Worm (Caenorhabditis elegans) whole organism, young adult: ENCODE data around the gene C25F9.4.
A peak's percentile ranks its signal among the peaks of the same experiment; 100 is the strongest.

Experiments used
- B0019.2 ChIP-seq: fragments of 200-800 bp; sonication (Bioruptor generic); conservative IDR thresholded peaks from 2 replicates; pipeline ENCODE4 v1.3.6; 2022; ENCODE audit warnings: missing genetic modification reagents, missing genetic modification characterization, missing compliant biosample characterization
- C17E4.6 ChIP-seq: fragments of 200-800 bp; sonication (Bioruptor generic); IDR thresholded peaks from 2 replicates; pipeline ENCODE4 v1.3.6; 2022; ENCODE audit warnings: missing genetic modification reagents, missing genetic modification characterization, missing compliant biosample characterization
- F37B4.10 ChIP-seq: fragments of 200-800 bp; sonication (Bioruptor generic); IDR thresholded peaks from 2 replicates; pipeline ENCODE4 v1.3.6; 2022; ENCODE audit warnings: missing genetic modification characterization, missing compliant biosample characterization
- F52B5.7 ChIP-seq: sonication (generic microtip); optimal IDR thresholded peaks from 2 replicates; lab custom pipeline; 2016; ENCODE audit warnings: mild to moderate bottlenecking, missing genetic modification characterization, missing compliant biosample characterization
- K11D2.4 ChIP-seq: fragments of 200-800 bp; sonication (Bioruptor generic); IDR thresholded peaks from 2 replicates; pipeline ENCODE4 v1.3.6; 2022; ENCODE audit warnings: missing genetic modification reagents, missing genetic modification characterization, missing compliant biosample characterization
- Y53F4B.3 ChIP-seq: fragments of 200-800 bp; sonication (Bioruptor generic); IDR thresholded peaks from 2 replicates; pipeline ENCODE4 v1.3.6; 2022; ENCODE audit warnings: missing genetic modification reagents, missing genetic modification characterization, missing compliant biosample characterization
- aptf-3 ChIP-seq: fragments of 200-800 bp; sonication (Bioruptor generic); IDR thresholded peaks from 2 replicates; pipeline ENCODE4 v1.3.6; 2022; ENCODE audit warnings: missing genetic modification characterization, missing compliant biosample characterization
- atf-7 ChIP-seq: sonication (generic microtip); optimal IDR thresholded peaks from 2 replicates; lab custom pipeline; 2017; ENCODE audit warnings: mild to moderate bottlenecking, missing genetic modification characterization, missing compliant biosample characterization
- athp-1 ChIP-seq: sonication (generic microtip); optimal IDR thresholded peaks from 2 replicates; lab custom pipeline; 2017; ENCODE audit warnings: mild to moderate bottlenecking, missing genetic modification characterization, missing compliant biosample characterization
- attf-3 ChIP-seq: fragments of 200-800 bp; sonication (Bioruptor generic); conservative IDR thresholded peaks from 2 replicates; pipeline ENCODE4 v1.3.6; 2022; ENCODE audit warnings: missing genetic modification reagents, missing genetic modification characterization, missing compliant biosample characterization
- attf-5 ChIP-seq: fragments of 200-800 bp; sonication (Bioruptor generic); optimal IDR thresholded peaks from 2 replicates; lab custom pipeline; 2018; ENCODE audit warnings: mild to moderate bottlenecking, missing genetic modification characterization, missing compliant biosample characterization
- bed-1 ChIP-seq: fragments of 200-800 bp; sonication (Bioruptor generic); IDR thresholded peaks from 2 replicates; pipeline ENCODE4 v1.3.6; 2022; ENCODE audit warnings: missing genetic modification reagents, missing genetic modification characterization, missing compliant biosample characterization
- bed-2 ChIP-seq: fragments of 200-800 bp; sonication (Bioruptor generic); IDR thresholded peaks from 2 replicates; pipeline ENCODE4 v1.3.6; 2022; ENCODE audit warnings: missing genetic modification reagents, missing genetic modification characterization, missing compliant biosample characterization
- ceh-100 ChIP-seq: fragments of 200-800 bp; sonication (Bioruptor generic); IDR thresholded peaks from 2 replicates; pipeline ENCODE4 v1.3.6; 2022; ENCODE audit warnings: missing genetic modification reagents, missing genetic modification characterization, missing compliant biosample characterization
- chd-7 ChIP-seq: sonication (generic microtip); optimal IDR thresholded peaks from 2 replicates; lab custom pipeline; 2016; ENCODE audit warnings: mild to moderate bottlenecking, missing genetic modification characterization, moderate library complexity, missing compliant biosample characterization
- dox-1 ChIP-seq: fragments of 200-800 bp; sonication (Bioruptor generic); IDR thresholded peaks from 2 replicates; pipeline ENCODE4 v1.3.6; 2022; ENCODE audit warnings: missing genetic modification reagents, missing genetic modification characterization, missing compliant biosample characterization
- ekl-4 ChIP-seq: fragments of 200-800 bp; sonication (Bioruptor generic); IDR thresholded peaks from 2 replicates; pipeline ENCODE4 v1.3.6; 2022; ENCODE audit warnings: missing genetic modification reagents, missing genetic modification characterization, missing compliant biosample characterization
- fkh-3 ChIP-seq: sonication (generic microtip); optimal IDR thresholded peaks from 2 replicates; lab custom pipeline; 2016; ENCODE audit warnings: mild to moderate bottlenecking, missing genetic modification characterization, missing compliant biosample characterization
- him-1 ChIP-seq: sonication (generic microtip); optimal IDR thresholded peaks from 2 replicates; lab custom pipeline; 2016; ENCODE audit warnings: missing genotype, missing genetic modification reagents, missing genetic modification characterization, missing compliant biosample characterization
- hlh-26 ChIP-seq: fragments of 200-800 bp; sonication (Bioruptor generic); conservative IDR thresholded peaks from 2 replicates; pipeline ENCODE4 v1.3.6; 2022; ENCODE audit warnings: missing genetic modification reagents, missing genetic modification characterization, missing compliant biosample characterization
- hmg-1.2 ChIP-seq: fragments of 200-800 bp; sonication (Bioruptor generic); IDR thresholded peaks from 2 replicates; pipeline ENCODE4 v1.3.6; 2022; ENCODE audit warnings: missing genetic modification reagents, missing genetic modification characterization, missing compliant biosample characterization
- lag-1 ChIP-seq: fragments of 200-800 bp; sonication (Bioruptor generic); IDR thresholded peaks from 2 replicates; pipeline ENCODE4 v1.3.6; 2022; ENCODE audit warnings: missing genetic modification reagents, missing genetic modification characterization, missing compliant biosample characterization
- lin-26 ChIP-seq: fragments of 200-800 bp; sonication (Bioruptor generic); IDR thresholded peaks from 2 replicates; pipeline ENCODE4 v1.3.6; 2022; ENCODE audit warnings: missing genetic modification reagents, missing genetic modification characterization, missing compliant biosample characterization
- madf-3 ChIP-seq: fragments of 200-800 bp; sonication (Bioruptor generic); IDR thresholded peaks from 2 replicates; pipeline ENCODE4 v1.3.6; 2022; ENCODE audit warnings: missing genetic modification reagents, missing genetic modification characterization, missing compliant biosample characterization
- nfyb-1 ChIP-seq: fragments of 200-800 bp; sonication (Bioruptor generic); IDR thresholded peaks from 2 replicates; pipeline ENCODE4 v1.3.6; 2022; ENCODE audit warnings: missing genetic modification reagents, missing genetic modification characterization, missing compliant biosample characterization
- nhr-90 ChIP-seq: sonication (generic microtip); optimal IDR thresholded peaks from 2 replicates; lab custom pipeline; 2016; ENCODE audit warnings: missing genotype, mild to moderate bottlenecking, missing genetic modification characterization, missing compliant biosample characterization
- pbrm-1 ChIP-seq: fragments of 200-800 bp; sonication (Bioruptor generic); IDR thresholded peaks from 2 replicates; pipeline ENCODE4 v1.3.6; 2022; ENCODE audit warnings: missing genetic modification reagents, missing genetic modification characterization, missing compliant biosample characterization
- rpc-1 ChIP-seq, 2 experiments: fragments of 150-350 bp in 1 of 2; sonication (generic microtip) in 1 of 2; optimal IDR thresholded peaks; 2 replicates each; lab custom pipeline; 2014 to 2018; ENCODE audit warnings: missing biosample characterization in 1 of 2, missing genetic modification characterization in 1 of 2, missing genetic modification reagents in 1 of 2, missing genotype in 1 of 2
- sea-2 ChIP-seq: fragments of 200-800 bp; sonication (Bioruptor generic); IDR thresholded peaks from 2 replicates; pipeline ENCODE4 v1.3.6; 2022; ENCODE audit warnings: missing genetic modification characterization, missing compliant biosample characterization
- snpc-1.1 ChIP-seq: sonication (generic microtip); optimal IDR thresholded peaks from 2 replicates; lab custom pipeline; 2017; ENCODE audit warnings: missing genetic modification characterization, mild to moderate bottlenecking, missing compliant biosample characterization, antibody characterized with exemption, moderate library complexity, missing genotype, missing genetic modification reagents; ENCODE audit not compliant: insufficient read depth
- sptf-2 ChIP-seq: fragments of 200-800 bp; sonication (Bioruptor generic); optimal IDR thresholded peaks from 2 replicates; lab custom pipeline; 2018; ENCODE audit warnings: mild to moderate bottlenecking, missing genetic modification characterization, missing compliant biosample characterization
- zim-3 ChIP-seq: sonication (generic microtip); optimal IDR thresholded peaks from 2 replicates; lab custom pipeline; 2017; ENCODE audit warnings: mild to moderate bottlenecking, missing genetic modification characterization, moderate library complexity, missing compliant biosample characterization
- ztf-25 ChIP-seq: fragments of 200-800 bp; sonication (Bioruptor generic); IDR thresholded peaks from 2 replicates; pipeline ENCODE4 v1.3.6; 2022; ENCODE audit warnings: missing genetic modification reagents, missing genetic modification characterization, missing compliant biosample characterization
- ztf-3 ChIP-seq: fragments of 200-800 bp; sonication (Bioruptor generic); optimal IDR thresholded peaks from 2 replicates; lab custom pipeline; 2018; ENCODE audit warnings: mild to moderate bottlenecking, missing genetic modification characterization, missing compliant biosample characterization

Gene C25F9.4

DNA sequence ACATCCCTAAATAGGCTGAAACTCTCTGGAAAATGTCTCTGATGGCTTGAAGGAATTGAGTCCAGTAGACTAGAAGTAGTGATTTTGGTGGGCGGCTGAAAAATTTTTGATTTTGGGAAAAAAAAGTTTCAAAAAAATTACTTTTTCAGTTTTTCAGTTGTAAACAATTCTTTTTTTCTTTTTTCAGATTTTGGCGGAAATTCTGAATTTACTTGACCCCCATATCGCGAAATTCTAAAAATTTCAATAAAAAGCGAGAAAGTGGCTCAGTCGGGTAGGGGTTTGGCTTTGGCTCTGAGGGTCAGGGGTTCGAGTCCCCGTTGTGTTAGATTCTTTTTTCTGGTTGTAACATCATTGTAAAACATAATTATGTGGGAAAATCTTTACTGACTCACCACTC lies 14.7 kb upstream of the C25F9.4 start, which contains the start of gene srw-85:
srw-85 (minus strand) TSS at position 101 of the 400 bp plus-strand sequence.
- TF ChIP-seq pbrm-1 (GFP tag; lab: Robert Waterston, UW), result no peak
- no peak for TF ChIP-seq rpc-1 (optimal IDR thresholded peaks at IDR 0.05; lab: Kevin White, UChicago)
- peak; percentile 16 for TF ChIP-seq rpc-1 (tag; optimal IDR thresholded peaks at IDR 0.05; lab: Kevin White, UChicago)
- TF ChIP-seq nhr-90 (tag; lab: Kevin White, UChicago), result no peak

DNA sequence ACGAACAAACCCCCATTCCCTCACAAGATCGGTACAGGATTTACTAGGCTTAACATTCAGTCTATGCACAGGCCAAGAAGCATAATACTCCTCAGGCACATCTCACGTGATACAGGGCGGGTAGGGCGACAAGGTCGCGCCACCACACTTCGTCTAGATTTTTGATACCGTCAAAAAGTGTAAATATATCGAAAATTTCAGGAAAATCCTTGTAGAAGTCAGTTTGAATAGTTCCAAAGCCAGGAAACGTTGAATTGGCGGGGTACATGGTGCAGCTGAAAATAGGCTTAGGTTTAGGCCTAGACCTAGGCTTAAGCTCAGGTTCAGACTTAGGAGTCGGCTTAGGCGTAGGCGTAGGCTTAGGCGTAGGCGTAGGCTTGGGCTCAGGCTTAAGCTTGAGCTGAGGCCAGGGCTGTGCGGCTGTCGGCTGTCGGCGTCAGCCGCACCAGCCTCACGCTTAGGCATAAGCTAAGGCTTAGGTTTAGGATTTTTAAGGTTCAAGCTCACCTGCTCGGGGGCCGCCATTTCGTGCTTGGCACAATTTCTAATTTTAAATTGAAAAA lies 14.1 kb upstream of the C25F9.4 start:
- no peak for TF ChIP-seq Y53F4B.3
- TF ChIP-seq ztf-25 (GFP tag; lab: Robert Waterston, UW), result no peak
- peak; percentile 67; the same call in 1 of the 2 replicates for TF ChIP-seq sea-2 (GFP tag; lab: Robert Waterston, UW)
- TF ChIP-seq F52B5.7 (tag; lab: Kevin White, UChicago), result peak; percentile 63
- TF ChIP-seq dox-1 (GFP tag; lab: Robert Waterston, UW), result 0 out of 2 replicates have a peak, but pooled peaks have one; percentile 39
- TF ChIP-seq F37B4.10 (GFP tag; lab: Robert Waterston, UW), result no peak
- no peak for TF ChIP-seq nfyb-1
- 0 out of 2 replicates have a peak, but pooled peaks have one; percentile 35 for TF ChIP-seq madf-3 (GFP tag; lab: Robert Waterston, UW)
- TF ChIP-seq chd-7, result peak; percentile 49
- 0 out of 2 replicates have a peak, but pooled peaks have one; percentile 10 for TF ChIP-seq C17E4.6 (GFP tag; lab: Robert Waterston, UW)
- TF ChIP-seq snpc-1.1 (tag; lab: Kevin White, UChicago), result no peak
- no peak for TF ChIP-seq bed-1 (GFP tag; lab: Robert Waterston, UW)
- TF ChIP-seq ceh-100 (GFP tag; lab: Robert Waterston, UW), result no peak
- no peak for TF ChIP-seq lag-1 (GFP tag; lab: Robert Waterston, UW)
- TF ChIP-seq ekl-4 (GFP tag; lab: Robert Waterston, UW), result peak; percentile 46
- TF ChIP-seq zim-3 (tag; lab: Kevin White, UChicago), result peak; percentile 52
- TF ChIP-seq hmg-1.2 (GFP tag; lab: Robert Waterston, UW), result peak; percentile 28; the same call in 1 of the 2 replicates
- TF ChIP-seq him-1 (tag; lab: Kevin White, UChicago), result no peak
- TF ChIP-seq lin-26, result 0 out of 2 replicates have a peak, but pooled peaks have one; percentile 44
- no peak for TF ChIP-seq atf-7 (tag; lab: Kevin White, UChicago)
- TF ChIP-seq fkh-3 (tag; lab: Kevin White, UChicago), result peak; percentile 24
- peak; percentile 23 for TF ChIP-seq sptf-2
- TF ChIP-seq ztf-3 (GFP tag; lab: Kevin White, UChicago), result peak; percentile 3
- TF ChIP-seq bed-2 (GFP tag; lab: Robert Waterston, UW), result 0 out of 2 replicates have a peak, but pooled peaks have one; percentile 10
- TF ChIP-seq aptf-3 (GFP tag; lab: Robert Waterston, UW), result 0 out of 2 replicates have a peak, but pooled peaks have one; percentile 21
- TF ChIP-seq attf-3, result peak; percentile 34; the same call in 1 of the 2 replicates
- TF ChIP-seq athp-1, result peak; percentile 67

DNA sequence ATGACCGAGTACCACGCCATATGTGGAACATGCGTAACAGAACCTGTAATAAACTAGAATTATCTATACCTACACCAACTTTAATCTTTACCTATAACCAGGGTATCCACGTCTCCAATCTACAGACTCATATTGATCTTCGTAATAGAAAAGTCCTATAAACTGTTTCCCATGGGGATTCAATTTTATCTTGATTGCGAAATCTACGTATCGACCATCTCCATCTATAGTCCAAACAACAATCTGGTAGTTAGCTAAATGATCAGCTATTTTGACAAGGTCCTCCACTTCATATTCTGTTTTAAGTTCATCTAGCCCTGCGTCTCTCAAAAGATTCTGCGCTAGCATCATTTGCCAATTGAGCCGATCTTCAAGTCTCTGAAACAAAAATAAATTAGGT lies 13.2 kb upstream of the C25F9.4 start:
- TF ChIP-seq hlh-26 (GFP tag; lab: Robert Waterston, UW) (no peak), attf-5 (no peak), K11D2.4 (GFP tag; lab: Robert Waterston, UW) (no peak), B0019.2 (GFP tag; lab: Robert Waterston, UW) (no peak)
- TF ChIP-seq, all 124 proteins: peak for 0
